Comparison of ENCODE assay signal across 1 fruit fly cellular context in genomic region chrX:6739936-6740668, dm6.
TF ChIP-seq lines count a peak whose summit lies in the region.

TSS of gene CG3168 (minus strand) at chrX:6739986.

TF ChIP-seq in whole organism, embryonic, 481 proteins besides CTCF, POLR2A, EP300 and RAD21 (continued from another document):
- no peak for TF ChIP-seq oc (tag; optimal IDR thresholded peaks at IDR 0.05; lab: Kevin White, UChicago)
- TF ChIP-seq hbn (GFP tag; IDR thresholded peaks at IDR 0.05; lab: Robert Waterston, UW; ENCODE audit: partially characterized antibody) = no peak
- TF ChIP-seq CG16863 (GFP tag; optimal IDR thresholded peaks at IDR 0.05; lab: Kevin White, UChicago) = no peak
- TF ChIP-seq CG31388 (GFP tag; optimal IDR thresholded peaks at IDR 0.05; lab: Kevin White, UChicago) = no peak
- TF ChIP-seq CG15696 (tag; optimal IDR thresholded peaks at IDR 0.05; lab: Kevin White, UChicago) = no peak
- no peak for TF ChIP-seq CG9817 (tag; optimal IDR thresholded peaks at IDR 0.05; lab: Kevin White, UChicago)
